Fruit fly (Drosophila melanogaster) whole organism, embryonic: Measurements from ENCODE around the gene cue.

ENCODE experiments used
- B-H1 ChIP-seq: fragments of 200-800 bp; sonication (Bioruptor generic); IDR thresholded peaks from 3 replicates; pipeline ENCODE4 v1.3.6; 2022; ENCODE audit warnings: missing biosample characterization, missing genetic modification characterization
- B-H2 ChIP-seq: fragments of 200-800 bp; sonication (Bioruptor generic); optimal IDR thresholded peaks from 2 replicates; lab custom pipeline; 2018; ENCODE audit warnings: missing biosample characterization, mild to moderate bottlenecking, missing genetic modification characterization
- CG10274 ChIP-seq: fragments of 200-800 bp; sonication (Bioruptor generic); optimal IDR thresholded peaks from 3 replicates; lab custom pipeline; 2017; ENCODE audit warnings: missing biosample characterization, mild to moderate bottlenecking, missing genetic modification characterization
- CG10565 ChIP-seq: fragments of 200-800 bp; sonication (Bioruptor generic); optimal IDR thresholded peaks from 3 replicates; lab custom pipeline; 2016; ENCODE audit warnings: missing biosample characterization, mild to moderate bottlenecking, missing genetic modification characterization
- CG11085 ChIP-seq: fragments of 200-800 bp; sonication (Bioruptor generic); IDR thresholded peaks from 2 replicates; pipeline ENCODE4 v1.3.6; 2022; ENCODE audit warnings: missing biosample characterization, missing genetic modification characterization
- CG12104 ChIP-seq: fragments of 200-800 bp; sonication (Bioruptor generic); optimal IDR thresholded peaks from 3 replicates; lab custom pipeline; 2016; ENCODE audit warnings: missing biosample characterization, missing genetic modification characterization
- CG13287 ChIP-seq: fragments of 200-800 bp; sonication (Bioruptor generic); IDR thresholded peaks from 2 replicates; pipeline ENCODE4 v1.3.6; 2022; ENCODE audit warnings: missing biosample characterization, missing genetic modification characterization; ENCODE audit not compliant: partially characterized antibody
- CG17385 ChIP-seq: fragments of 200-800 bp; sonication (Bioruptor generic); optimal IDR thresholded peaks from 3 replicates; lab custom pipeline; 2018; ENCODE audit warnings: missing biosample characterization, mild to moderate bottlenecking, missing genetic modification characterization
- CG2678 ChIP-seq: fragments of 200-800 bp; sonication (Bioruptor generic); optimal IDR thresholded peaks from 3 replicates; lab custom pipeline; 2019; ENCODE audit warnings: missing biosample characterization, mild to moderate bottlenecking, missing genetic modification characterization, moderate library complexity
- CG32767 ChIP-seq: fragments of 200-800 bp; sonication (Bioruptor generic); IDR thresholded peaks from 2 replicates; pipeline ENCODE4 v1.3.6; 2022; ENCODE audit warnings: missing biosample characterization, missing genetic modification characterization
- CG34224 ChIP-seq: fragments of 200-800 bp; sonication (Bioruptor generic); IDR thresholded peaks from 3 replicates; pipeline ENCODE4 v1.3.6; 2022; ENCODE audit warnings: missing biosample characterization, missing genetic modification characterization; ENCODE audit not compliant: partially characterized antibody
- CG3995 ChIP-seq: fragments of 200-800 bp; sonication (Bioruptor generic); optimal IDR thresholded peaks from 3 replicates; lab custom pipeline; 2016; ENCODE audit warnings: missing biosample characterization, missing genetic modification characterization
- CG4617 ChIP-seq: fragments of 200-800 bp; sonication (Bioruptor generic); optimal IDR thresholded peaks from 3 replicates; lab custom pipeline; 2016; ENCODE audit warnings: missing biosample characterization, missing genetic modification characterization, borderline replicate concordance
- CG4707 ChIP-seq: fragments of 200-800 bp; sonication (Bioruptor generic); optimal IDR thresholded peaks from 2 replicates; lab custom pipeline; 2018; ENCODE audit warnings: missing biosample characterization, mild to moderate bottlenecking, missing genetic modification characterization, moderate library complexity
- CG7745 ChIP-seq: fragments of 200-800 bp; sonication (Bioruptor generic); optimal IDR thresholded peaks from 2 replicates; lab custom pipeline; 2018; ENCODE audit warnings: missing biosample characterization, mild to moderate bottlenecking, missing genetic modification characterization, moderate library complexity
- CG8388 ChIP-seq: fragments of 200-800 bp; sonication (Bioruptor generic); optimal IDR thresholded peaks from 2 replicates; lab custom pipeline; 2019; ENCODE audit warnings: missing biosample characterization, mild to moderate bottlenecking, missing genetic modification characterization, moderate library complexity
- CG8478 ChIP-seq: fragments of >200 bp; optimal IDR thresholded peaks from 2 replicates; lab custom pipeline; 2018
- CG9797 ChIP-seq: fragments of 200-800 bp; sonication (Bioruptor generic); optimal IDR thresholded peaks from 3 replicates; lab custom pipeline; 2018; ENCODE audit warnings: missing biosample characterization, mild to moderate bottlenecking, missing genetic modification characterization
- Dad ChIP-seq: fragments of 200-800 bp; sonication (Bioruptor generic); optimal IDR thresholded peaks from 3 replicates; lab custom pipeline; 2016; ENCODE audit warnings: missing biosample characterization, missing genetic modification characterization
- Doc2 ChIP-seq: fragments of 200-800 bp; sonication (Bioruptor generic); IDR thresholded peaks from 2 replicates; pipeline ENCODE4 v1.3.6; 2022; ENCODE audit warnings: missing biosample characterization, missing genetic modification characterization
- Fer3 ChIP-seq: fragments of 200-800 bp; sonication (Bioruptor generic); optimal IDR thresholded peaks from 2 replicates; lab custom pipeline; 2018; ENCODE audit warnings: missing biosample characterization, mild to moderate bottlenecking, missing genetic modification characterization, moderate library complexity
- NFAT ChIP-seq: fragments of 200-800 bp; sonication (Bioruptor generic); IDR thresholded peaks from 2 replicates; pipeline ENCODE4 v1.3.6; 2022; ENCODE audit warnings: missing biosample characterization, missing genetic modification characterization
- Scr ChIP-seq: fragments of 200-800 bp; sonication (Bioruptor generic); IDR thresholded peaks from 2 replicates; pipeline ENCODE4 v1.3.6; 2022; ENCODE audit warnings: missing biosample characterization, missing genetic modification characterization; ENCODE audit not compliant: partially characterized antibody
- Ssrp ChIP-seq: fragments of 200-800 bp; sonication (Bioruptor generic); optimal IDR thresholded peaks from 2 replicates; lab custom pipeline; 2018; ENCODE audit warnings: missing biosample characterization, mild to moderate bottlenecking, missing genetic modification characterization, moderate library complexity
- YL-1 ChIP-seq: fragments of 200-800 bp; sonication (Bioruptor generic); optimal IDR thresholded peaks from 3 replicates; lab custom pipeline; 2017; ENCODE audit warnings: missing biosample characterization, mild to moderate bottlenecking, missing genetic modification characterization
- abd-A ChIP-seq: fragments of 200-800 bp; sonication (Bioruptor generic); optimal IDR thresholded peaks from 3 replicates; lab custom pipeline; 2019; ENCODE audit warnings: missing biosample characterization, mild to moderate bottlenecking, missing genetic modification characterization, moderate library complexity
- ac ChIP-seq: fragments of 200-800 bp; sonication (Bioruptor generic); optimal IDR thresholded peaks from 3 replicates; lab custom pipeline; 2017; ENCODE audit warnings: missing biosample characterization, mild to moderate bottlenecking, missing genetic modification characterization
- cg ChIP-seq: fragments of 200-800 bp; sonication (Bioruptor generic); optimal IDR thresholded peaks from 3 replicates; lab custom pipeline; 2019; ENCODE audit warnings: missing biosample characterization, mild to moderate bottlenecking, missing genetic modification characterization, moderate library complexity
- chm ChIP-seq: fragments of 200-800 bp; sonication (Bioruptor generic); IDR thresholded peaks from 2 replicates; pipeline ENCODE4 v1.3.6; 2022; ENCODE audit warnings: missing biosample characterization, missing genetic modification characterization
- corto ChIP-seq: fragments of 200-800 bp; sonication (Bioruptor generic); optimal IDR thresholded peaks from 2 replicates; lab custom pipeline; 2016; ENCODE audit warnings: missing biosample characterization, mild to moderate bottlenecking, missing genetic modification characterization, moderate library complexity
- crol ChIP-seq: fragments of 200-800 bp; sonication (Bioruptor generic); IDR thresholded peaks from 2 replicates; pipeline ENCODE4 v1.3.6; 2022; ENCODE audit warnings: missing biosample characterization, missing genetic modification characterization
- ems ChIP-seq: fragments of 200-800 bp; sonication (Bioruptor generic); optimal IDR thresholded peaks from 3 replicates; lab custom pipeline; 2016; ENCODE audit warnings: missing biosample characterization, missing genetic modification characterization
- eve ChIP-seq, 2 experiments: fragments of >200 bp; optimal IDR thresholded peaks; 2 replicates each; lab custom pipeline; 2017; ENCODE audit warnings: missing biosample characterization in 2 of 2, missing genetic modification characterization in 2 of 2
- fd64A ChIP-seq: fragments of 200-800 bp; sonication (Bioruptor generic); optimal IDR thresholded peaks from 3 replicates; lab custom pipeline; 2018; ENCODE audit warnings: missing biosample characterization, mild to moderate bottlenecking, missing genetic modification characterization
- gcm2 ChIP-seq: fragments of 200-800 bp; sonication (Bioruptor generic); optimal IDR thresholded peaks from 2 replicates; lab custom pipeline; 2016; ENCODE audit warnings: missing biosample characterization, missing genetic modification characterization
- gem ChIP-seq: fragments of 200-800 bp; sonication (Bioruptor generic); optimal IDR thresholded peaks from 2 replicates; lab custom pipeline; 2019; ENCODE audit warnings: missing biosample characterization, mild to moderate bottlenecking, missing genetic modification characterization, moderate library complexity
- gfzf ChIP-seq: fragments of 200-800 bp; sonication (Bioruptor generic); optimal IDR thresholded peaks from 2 replicates; lab custom pipeline; 2016; ENCODE audit warnings: missing biosample characterization, mild to moderate bottlenecking, missing genetic modification characterization, moderate library complexity
- grn ChIP-seq: fragments of 200-800 bp; sonication (Bioruptor generic); optimal IDR thresholded peaks from 3 replicates; lab custom pipeline; 2017; ENCODE audit warnings: missing biosample characterization, missing genetic modification characterization
- her ChIP-seq: fragments of 200-800 bp; sonication (Bioruptor generic); optimal IDR thresholded peaks from 2 replicates; lab custom pipeline; 2016; ENCODE audit warnings: missing biosample characterization, missing genetic modification characterization
- jigr1 ChIP-seq: fragments of 200-800 bp; sonication (Bioruptor generic); IDR thresholded peaks from 3 replicates; pipeline ENCODE4 v1.3.6; 2022; ENCODE audit warnings: missing biosample characterization, missing genetic modification characterization
- nom ChIP-seq: fragments of 200-800 bp; sonication (Bioruptor generic); optimal IDR thresholded peaks from 2 replicates; lab custom pipeline; 2017; ENCODE audit warnings: missing biosample characterization, missing genetic modification characterization, mild to moderate bottlenecking, moderate library complexity, missing genetic modification reagents
- p53 ChIP-seq: fragments of 200-800 bp; sonication (Bioruptor generic); optimal IDR thresholded peaks from 2 replicates; lab custom pipeline; 2016; ENCODE audit warnings: missing biosample characterization, missing genetic modification characterization
- pfk ChIP-seq: fragments of 200-800 bp; sonication (Bioruptor generic); optimal IDR thresholded peaks from 2 replicates; lab custom pipeline; 2018; ENCODE audit warnings: missing biosample characterization, mild to moderate bottlenecking, missing genetic modification characterization, moderate library complexity
- pros ChIP-seq: fragments of 200-800 bp; sonication (Bioruptor generic); optimal IDR thresholded peaks from 3 replicates; lab custom pipeline; 2019; ENCODE audit warnings: missing biosample characterization, mild to moderate bottlenecking, missing genetic modification characterization, moderate library complexity
- sens-2 ChIP-seq: fragments of 200-800 bp; sonication (Bioruptor generic); IDR thresholded peaks from 2 replicates; pipeline ENCODE4 v1.3.6; 2022; ENCODE audit warnings: missing biosample characterization, missing genetic modification characterization
- slp2 ChIP-seq: fragments of 200-800 bp; sonication (Bioruptor generic); optimal IDR thresholded peaks from 2 replicates; lab custom pipeline; 2016; ENCODE audit warnings: missing biosample characterization, missing genetic modification characterization
- trem ChIP-seq: fragments of 200-800 bp; optimal IDR thresholded peaks from 3 replicates; lab custom pipeline; 2019; ENCODE audit warnings: missing biosample characterization, mild to moderate bottlenecking, missing genetic modification characterization, moderate library complexity
- twi ChIP-seq: fragments of 200-800 bp; optimal IDR thresholded peaks from 2 replicates; lab custom pipeline; 2019; ENCODE audit warnings: missing biosample characterization, mild to moderate bottlenecking, missing genetic modification characterization, moderate library complexity
- vnd ChIP-seq: fragments of 200-800 bp; sonication (Bioruptor generic); IDR thresholded peaks from 3 replicates; pipeline ENCODE4 v1.3.6; 2022; ENCODE audit warnings: missing biosample characterization, missing genetic modification characterization; ENCODE audit not compliant: partially characterized antibody
- yki ChIP-seq: fragments of >200 bp; optimal IDR thresholded peaks from 3 replicates; lab custom pipeline; 2018

Gene cue

dm6 chr3L:1545693-1546329 is 28.7 kb upstream of the cue start, which contains the start of the genes CG32313 and Pcyt1 (continued):
- TF ChIP-seq cg (GFP tag; lab: Kevin White, UChicago) (peak; percentile 35), abd-A (tag; lab: Kevin White, UChicago) (no peak), Fer3 (tag; lab: Kevin White, UChicago) (no peak), CG13287 (GFP tag; lab: Robert Waterston, UW) (peak; percentile 91), CG17385 (GFP tag; lab: Kevin White, UChicago) (peak; percentile 19), CG3995 (GFP tag; lab: Kevin White, UChicago) (peak; percentile 75), pros (GFP tag; lab: Kevin White, UChicago) (peak; percentile 92), B-H2 (GFP tag; lab: Kevin White, UChicago) (peak; percentile 55), CG34224 (GFP tag; lab: Robert Waterston, UW) (peak; percentile 87), eve (GFP tag; optimal IDR thresholded peaks at IDR 0.05; lab: Kevin White, UChicago) (no peak), CG10274 (GFP tag; lab: Kevin White, UChicago) (no peak), Scr (GFP tag; lab: Robert Waterston, UW) (peak; percentile 86), gcm2 (GFP tag; lab: Kevin White, UChicago) (no peak), fd64A (GFP tag; lab: Kevin White, UChicago) (no peak), ems (GFP tag; lab: Kevin White, UChicago) (peak; percentile 18), ac (GFP tag; lab: Kevin White, UChicago) (no peak), YL-1 (peak; percentile 38), her (peak; percentile 41), CG12104 (GFP tag; lab: Kevin White, UChicago) (no peak), B-H1 (GFP tag; lab: Robert Waterston, UW) (no peak), CG10565 (no peak), Dad (GFP tag; lab: Kevin White, UChicago) (no peak), trem (tag; lab: Kevin White, UChicago) (peak; percentile 65), CG4617 (GFP tag; lab: Kevin White, UChicago) (peak; percentile 68), NFAT (no peak; the same call in 1 of the 2 replicates)

dm6 chr3L:1538314-1538854 is 21.3 kb upstream of the cue start:
- peak; percentile 80 for TF ChIP-seq grn (GFP tag; lab: Kevin White, UChicago)
- TF ChIP-seq CG8388 (GFP tag; lab: Kevin White, UChicago): no peak
- peak; percentile 76 for TF ChIP-seq twi (tag; lab: Kevin White, UChicago)
- no peak for TF ChIP-seq sens-2 (GFP tag; lab: Robert Waterston, UW)
- no peak for TF ChIP-seq CG32767 (GFP tag; lab: Robert Waterston, UW)
- TF ChIP-seq CG7745 (tag; lab: Kevin White, UChicago): no peak
- TF ChIP-seq chm: no peak
- TF ChIP-seq gem (tag; lab: Kevin White, UChicago): peak; percentile 23
- TF ChIP-seq Ssrp (tag; lab: Kevin White, UChicago): no peak
- TF ChIP-seq CG4707 (GFP tag; lab: Kevin White, UChicago): no peak
- TF ChIP-seq p53 (GFP tag; lab: Kevin White, UChicago): no peak
- no peak for TF ChIP-seq CG9797 (GFP tag; lab: Kevin White, UChicago)
- 0 out of 3 replicates have a peak, but pooled peaks have one; percentile 32 for TF ChIP-seq vnd (GFP tag; lab: Robert Waterston, UW)
- TF ChIP-seq corto: no peak
- TF ChIP-seq CG11085: no peak
- TF ChIP-seq yki (lab: Kevin White, UChicago): no peak
- no peak for TF ChIP-seq jigr1
- no peak for TF ChIP-seq gfzf (GFP tag; lab: Kevin White, UChicago)
- no peak for TF ChIP-seq CG8478 (lab: Kevin White, UChicago)
- TF ChIP-seq pfk: peak; percentile 75
- no peak for TF ChIP-seq crol
- peak; percentile 30 for TF ChIP-seq CG2678 (tag; lab: Kevin White, UChicago)
- TF ChIP-seq slp2 (GFP tag; lab: Kevin White, UChicago): no peak
- TF ChIP-seq nom: no peak
- no peak for TF ChIP-seq Doc2 (GFP tag; lab: Robert Waterston, UW)
